Worm (Caenorhabditis elegans) whole organism, L3 larva: ENCODE results near the gene idpb-2.

Source experiments
- ceh-82 ChIP-seq: fragments of 150-350 bp; optimal IDR thresholded peaks from 2 replicates; lab custom pipeline; 2014; ENCODE audit warnings: missing biosample characterization, missing genetic modification characterization
- nhr-11 ChIP-seq: fragments of 150-350 bp; optimal IDR thresholded peaks from 2 replicates; lab custom pipeline; 2014; ENCODE audit warnings: missing biosample characterization, missing genetic modification characterization
- nhr-12 ChIP-seq: fragments of 150-350 bp; optimal IDR thresholded peaks from 2 replicates; lab custom pipeline; 2014; ENCODE audit warnings: missing biosample characterization, missing genetic modification characterization
- nhr-76 ChIP-seq: fragments of 150-350 bp; sonication (generic microtip); optimal IDR thresholded peaks from 5 replicates; lab custom pipeline; 2014; ENCODE audit warnings: missing biosample characterization, missing genetic modification characterization

ce11 chrII:5042381-5042930 lies 27.0 kb downstream of the idpb-2 start:
- no peak for TF ChIP-seq nhr-11 (tag; lab: Kevin White, UChicago)
- no peak for TF ChIP-seq nhr-76 (tag; lab: Kevin White, UChicago)
- TF ChIP-seq nhr-12 (tag; lab: Kevin White, UChicago): no peak
- TF ChIP-seq ceh-82 (tag; lab: Kevin White, UChicago): no peak
